Worm (Caenorhabditis elegans): Measurements from ENCODE around the gene ZK563.2.

Gene ZK563.2

ce11 chrX:3368659-3369058 lies at the start of gene ZK563.2:
Gene ZK563.2 (plus strand): TSS chrX:3368959.
- no peak for TF ChIP-seq daf-19 (GFP tag; conservative IDR thresholded peaks at IDR 0.05)

- TF ChIP-seq sdz-12 (GFP tag; optimal IDR thresholded peaks at IDR 0.05) (no peak), jun-1 (tag; optimal IDR thresholded peaks at IDR 0.05) (no peak), madf-9 (GFP tag; conservative IDR thresholded peaks at IDR 0.05) (no peak), ztf-11 (tag; optimal IDR thresholded peaks at IDR 0.05) (no peak), F37D6.2 (tag; optimal IDR thresholded peaks at IDR 0.05) (no peak), dmd-6 (GFP tag; IDR thresholded peaks at IDR 0.05) (no peak)
These were observed 42.6 kb upstream of the ZK563.2 start, which contains the start of gene F11D5.6 for ce11 chrX:3326175-3326574. Gene F11D5.6 (minus strand): TSS chrX:3326275.

DNA sequence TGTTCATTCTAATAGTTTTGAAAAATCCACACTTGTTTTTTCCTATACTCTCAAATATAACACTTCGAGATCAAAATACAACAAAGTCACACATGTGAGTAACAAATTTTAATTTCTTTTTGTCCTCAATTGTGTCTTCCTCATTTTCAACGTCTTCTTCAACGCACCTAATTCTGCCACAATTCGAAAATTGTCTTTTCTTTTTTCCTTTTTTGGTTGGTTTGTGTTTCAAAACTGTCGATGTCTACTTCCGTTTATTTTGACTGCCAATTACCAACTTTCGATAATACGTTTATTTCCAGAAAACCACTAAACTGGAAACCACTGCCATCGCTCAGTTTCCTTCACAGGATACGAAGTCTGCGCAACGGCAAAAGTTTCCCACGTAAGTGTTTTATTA lies 35.9 kb upstream of the ZK563.2 start, which contains the start of gene F11D5.1:
Gene F11D5.1 (plus strand): TSS at position 301 of the 400 bp plus-strand sequence.
- no peak for TF ChIP-seq egl-43 (GFP tag; IDR thresholded peaks at IDR 0.05)
- TF ChIP-seq php-3 (GFP tag; IDR thresholded peaks at IDR 0.05), result no peak
- no peak for TF ChIP-seq daf-12 (tag; optimal IDR thresholded peaks at IDR 0.05)
- no peak for TF ChIP-seq hlh-11 (tag; optimal IDR thresholded peaks at IDR 0.05)
- TF ChIP-seq nhr-41 (GFP tag; IDR thresholded peaks at IDR 0.05), result no peak
- TF ChIP-seq hmg-1.1 (GFP tag; IDR thresholded peaks at IDR 0.05), result no peak
- no peak for TF ChIP-seq R02D3.7 (tag; optimal IDR thresholded peaks at IDR 0.05)
- no peak for TF ChIP-seq lin-38 (GFP tag; IDR thresholded peaks at IDR 0.05)
- no peak for TF ChIP-seq unc-130 (GFP tag; optimal IDR thresholded peaks at IDR 0.05)
- TF ChIP-seq F44E2.7 (GFP tag; IDR thresholded peaks at IDR 0.05), result no peak
- TF ChIP-seq nhr-48 (tag; optimal IDR thresholded peaks at IDR 0.05), result no peak
- no peak for TF ChIP-seq spr-1 (tag; optimal IDR thresholded peaks at IDR 0.05)
- no peak for TF ChIP-seq lin-29 (GFP tag; IDR thresholded peaks at IDR 0.05)
- TF ChIP-seq pqm-1 (tag; optimal IDR thresholded peaks at IDR 0.05), result no peak
- no peak for TF ChIP-seq vab-7 (GFP tag; IDR thresholded peaks at IDR 0.05)
- no peak for TF ChIP-seq nhr-10 (tag; optimal IDR thresholded peaks at IDR 0.05)
- TF ChIP-seq sdz-12 (GFP tag; optimal IDR thresholded peaks at IDR 0.05), result no peak
- no peak for TF ChIP-seq madf-5 (GFP tag; IDR thresholded peaks at IDR 0.05)
- TF ChIP-seq nhr-76 (tag; optimal IDR thresholded peaks at IDR 0.05), result no peak

DNA sequence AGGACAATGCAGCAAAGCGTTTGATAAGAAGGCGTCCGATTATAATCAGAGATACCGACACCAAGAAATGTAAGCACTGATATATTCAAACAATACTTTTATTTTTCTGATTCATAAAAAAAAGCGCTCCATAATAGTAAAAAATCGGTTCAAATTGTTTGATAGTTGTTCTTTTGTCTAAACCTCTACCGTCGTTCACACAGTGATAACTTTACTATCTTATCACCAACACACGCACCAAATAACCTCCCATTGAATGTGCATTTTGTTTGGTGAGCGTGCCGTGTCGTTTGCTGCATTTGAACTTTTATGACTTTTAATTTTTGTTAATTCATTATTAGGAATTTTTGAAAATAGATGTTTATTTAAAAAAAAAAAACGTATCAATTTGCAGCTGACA lies 34.6 kb upstream of the ZK563.2 start:
- no peak for TF ChIP-seq egl-27 (tag; optimal IDR thresholded peaks at IDR 0.05)
- no peak for TF ChIP-seq F10B5.3 (tag; optimal IDR thresholded peaks at IDR 0.05)
- no peak for TF ChIP-seq dmd-8 (GFP tag; IDR thresholded peaks at IDR 0.05)
- no peak for TF ChIP-seq daf-16 (GFP tag; optimal IDR thresholded peaks at IDR 0.05)
- TF ChIP-seq daf-16 (tag; optimal IDR thresholded peaks at IDR 0.05), result peak; percentile 52
- no peak for TF ChIP-seq lin-29 (GFP tag; IDR thresholded peaks at IDR 0.05)
- no peak for TF ChIP-seq ztf-11 (tag; optimal IDR thresholded peaks at IDR 0.05)
- TF ChIP-seq Y105C5A.15 (GFP tag; IDR thresholded peaks at IDR 0.05), result no peak
- TF ChIP-seq unc-39 (tag; optimal IDR thresholded peaks at IDR 0.05), result no peak
- peak; percentile 17 for TF ChIP-seq nhr-48 (tag; optimal IDR thresholded peaks at IDR 0.05)
- TF ChIP-seq dmd-6 (GFP tag; IDR thresholded peaks at IDR 0.05), result peak; percentile 66
- TF ChIP-seq saeg-2 (GFP tag; IDR thresholded peaks at IDR 0.05), result no peak
- TF ChIP-seq mxl-2 (GFP tag; conservative IDR thresholded peaks at IDR 0.05), result no peak
- no peak for TF ChIP-seq F49E8.2 (tag; optimal IDR thresholded peaks at IDR 0.05; ENCODE audit: borderline replicate concordance)
- TF ChIP-seq spr-1 (tag; optimal IDR thresholded peaks at IDR 0.05), result no peak
- TF ChIP-seq nhr-111 (GFP tag; optimal IDR thresholded peaks at IDR 0.05), result no peak
- TF ChIP-seq lin-39 (tag; optimal IDR thresholded peaks at IDR 0.05), result no peak
- TF ChIP-seq hlh-11 (tag; optimal IDR thresholded peaks at IDR 0.05), result peak; percentile 63
- no peak for TF ChIP-seq ztf-7 (tag; optimal IDR thresholded peaks at IDR 0.05)
- no peak for TF ChIP-seq lin-38 (GFP tag; IDR thresholded peaks at IDR 0.05)
- TF ChIP-seq skn-1 (tag; optimal IDR thresholded peaks at IDR 0.05), result no peak
- no peak for TF ChIP-seq cey-2 (tag; optimal IDR thresholded peaks at IDR 0.05; ENCODE audit: borderline replicate concordance, insufficient read depth)
- TF ChIP-seq set-16 (GFP tag; IDR thresholded peaks at IDR 0.05), result no peak
- peak; percentile 78 for TF ChIP-seq nhr-28 (tag; optimal IDR thresholded peaks at IDR 0.05)
- no peak for TF ChIP-seq duxl-1 (tag; optimal IDR thresholded peaks at IDR 0.05; ENCODE audit: poor library complexity)
- TF ChIP-seq Y5F2A.4 (GFP tag; optimal IDR thresholded peaks at IDR 0.05), result no peak
- TF ChIP-seq nhr-77 (tag; optimal IDR thresholded peaks at IDR 0.05), result peak; percentile 22
- TF ChIP-seq php-3 (GFP tag; IDR thresholded peaks at IDR 0.05), result peak; percentile 78
- TF ChIP-seq ama-1 (optimal IDR thresholded peaks at IDR 0.05), result no peak
- no peak for TF ChIP-seq aly-2 (tag; optimal IDR thresholded peaks at IDR 0.05)

Measured in whole organism, L4 larva.